Worm (Caenorhabditis elegans): Measurements from ENCODE around the gene pac-1.

- TF ChIP-seq ztf-11 (tag; optimal IDR thresholded peaks at IDR 0.05) (no peak), skn-1 (tag; optimal IDR thresholded peaks at IDR 0.05) (no peak), aly-2 (tag; optimal IDR thresholded peaks at IDR 0.05) (no peak), eor-1 (tag; optimal IDR thresholded peaks at IDR 0.05) (no peak), egl-27 (tag; optimal IDR thresholded peaks at IDR 0.05) (no peak), mdl-1 (tag; optimal IDR thresholded peaks at IDR 0.05) (no peak), tbx-2 (tag; optimal IDR thresholded peaks at IDR 0.05) (no peak), nfya-1 (tag; optimal IDR thresholded peaks at IDR 0.05; ENCODE audit: insufficient read depth) (no peak), nhr-23 (tag; optimal IDR thresholded peaks at IDR 0.05) (no peak)
Measured at ce11 chrIII:8450494-8450893, 44.3 kb upstream of the pac-1 start.

All from whole organism, L3 larva.